Worm (Caenorhabditis elegans) whole organism, late embryonic: ENCODE data around the gene C29E4.9.

Experiments used
- C08G9.2 ChIP-seq: sonication (generic microtip); optimal IDR thresholded peaks from 2 replicates; lab custom pipeline; 2016; ENCODE audit warnings: mild to moderate bottlenecking, missing genetic modification characterization, moderate library complexity, missing compliant biosample characterization
- elt-4 ChIP-seq: sonication (generic microtip); optimal IDR thresholded peaks from 2 replicates; lab custom pipeline; 2016; ENCODE audit warnings: missing genetic modification characterization, missing compliant biosample characterization
- mec-3 ChIP-seq: sonication (generic microtip); optimal IDR thresholded peaks from 2 replicates; lab custom pipeline; 2016; ENCODE audit warnings: borderline replicate concordance, missing genetic modification characterization, missing compliant biosample characterization
- ref-2 ChIP-seq: sonication (generic microtip); optimal IDR thresholded peaks from 2 replicates; lab custom pipeline; 2016; ENCODE audit warnings: missing genetic modification characterization, missing compliant biosample characterization

ce11 chrIII:7911621-7912020 lies 45.2 kb downstream of the C29E4.9 start, which contains the start of gene ZK688.7:
- TF ChIP-seq ref-2 (tag; lab: Kevin White, UChicago) = no peak
- no peak for TF ChIP-seq C08G9.2 (tag; lab: Kevin White, UChicago)
- TF ChIP-seq mec-3 = no peak
- no peak for TF ChIP-seq elt-4 (tag; lab: Kevin White, UChicago)
